Fruit fly (Drosophila melanogaster) whole organism, adult: Measurements from ENCODE around the gene CG31954.

Experiments
- CG11617 ChIP-seq: fragments of 200-800 bp; sonication (Bioruptor generic); optimal IDR thresholded peaks from 2 replicates; lab custom pipeline; 2017; ENCODE audit warnings: mild to moderate bottlenecking, missing biosample characterization, missing genetic modification reagents, missing genetic modification characterization
- CG12768 ChIP-seq: fragments of 200-800 bp; sonication (Bioruptor generic); optimal IDR thresholded peaks from 2 replicates; lab custom pipeline; 2017; ENCODE audit warnings: missing biosample characterization, missing genetic modification characterization, mild to moderate bottlenecking, moderate library complexity, missing genetic modification reagents
- CG14711 ChIP-seq: fragments of 200-800 bp; sonication (Bioruptor generic); optimal IDR thresholded peaks from 2 replicates; lab custom pipeline; 2018; ENCODE audit warnings: missing biosample characterization, mild to moderate bottlenecking, missing genetic modification characterization, moderate library complexity
- CG1620 ChIP-seq: fragments of 200-800 bp; sonication (Bioruptor generic); optimal IDR thresholded peaks from 2 replicates; lab custom pipeline; 2016; ENCODE audit warnings: missing biosample characterization, missing genetic modification characterization
- CG33017 ChIP-seq: fragments of 200-800 bp; sonication (Bioruptor generic); optimal IDR thresholded peaks from 2 replicates; lab custom pipeline; 2018; ENCODE audit warnings: missing biosample characterization, mild to moderate bottlenecking, missing genetic modification characterization, moderate library complexity
- CG5204 ChIP-seq: fragments of 200-800 bp; sonication (Bioruptor generic); optimal IDR thresholded peaks from 2 replicates; lab custom pipeline; 2016; ENCODE audit warnings: missing biosample characterization, missing genetic modification characterization
- CG7045 ChIP-seq: fragments of 200-800 bp; sonication (Bioruptor generic); optimal IDR thresholded peaks from 2 replicates; lab custom pipeline; 2017; ENCODE audit warnings: missing biosample characterization, mild to moderate bottlenecking, missing genetic modification characterization
- CG7101 ChIP-seq: fragments of 200-800 bp; sonication (Bioruptor generic); optimal IDR thresholded peaks from 2 replicates; lab custom pipeline; 2018; ENCODE audit warnings: missing biosample characterization, mild to moderate bottlenecking, missing genetic modification characterization, moderate library complexity
- Clk ChIP-seq: fragments of 200-800 bp; sonication (Bioruptor generic); optimal IDR thresholded peaks from 2 replicates; lab custom pipeline; 2017; ENCODE audit warnings: missing biosample characterization, missing genetic modification characterization
- Crg-1 ChIP-seq: fragments of 200-800 bp; sonication (Bioruptor generic); optimal IDR thresholded peaks from 2 replicates; lab custom pipeline; 2016; ENCODE audit warnings: missing biosample characterization, missing genetic modification characterization
- Hr96 ChIP-seq: fragments of 200-800 bp; sonication (Bioruptor generic); optimal IDR thresholded peaks from 2 replicates; lab custom pipeline; 2016; ENCODE audit warnings: missing biosample characterization, missing genetic modification characterization
- Mnt ChIP-seq: fragments of 200-800 bp; sonication (Bioruptor generic); optimal IDR thresholded peaks from 2 replicates; lab custom pipeline; 2016; ENCODE audit warnings: missing biosample characterization, mild to moderate bottlenecking, missing genetic modification characterization
- bab1 ChIP-seq: fragments of 200-800 bp; sonication (Bioruptor generic); optimal IDR thresholded peaks from 3 replicates; lab custom pipeline; 2019; ENCODE audit warnings: missing biosample characterization, mild to moderate bottlenecking, missing genetic modification characterization, moderate library complexity
- cic ChIP-seq: fragments of 200-800 bp; sonication (Bioruptor generic); optimal IDR thresholded peaks from 2 replicates; lab custom pipeline; 2017; ENCODE audit warnings: missing biosample characterization, mild to moderate bottlenecking, missing genetic modification characterization, moderate library complexity
- cnc ChIP-seq, 2 experiments: fragments of >200 bp; optimal IDR thresholded peaks; 2 replicates each; lab custom pipeline; 2017
- kay ChIP-seq: fragments of 200-800 bp; sonication (Bioruptor generic); peaks from one replicate; lab custom pipeline; 2016; ENCODE audit warnings: missing biosample characterization, missing genetic modification characterization, borderline replicate concordance
- ovo ChIP-seq: fragments of 200-800 bp; sonication (Bioruptor generic); optimal IDR thresholded peaks from 2 replicates; lab custom pipeline; 2016; ENCODE audit warnings: missing biosample characterization, missing genetic modification characterization
- pad ChIP-seq: fragments of 200-800 bp; sonication (Bioruptor generic); optimal IDR thresholded peaks from 3 replicates; lab custom pipeline; 2017; ENCODE audit warnings: missing biosample characterization, missing genetic modification characterization, mild to moderate bottlenecking, moderate library complexity, missing genetic modification reagents
- tj ChIP-seq: fragments of 200-800 bp; sonication (Bioruptor generic); optimal IDR thresholded peaks from 3 replicates; lab custom pipeline; 2017; ENCODE audit warnings: missing biosample characterization, mild to moderate bottlenecking, missing genetic modification characterization, moderate library complexity
- toe ChIP-seq: fragments of 200-800 bp; sonication (Bioruptor generic); optimal IDR thresholded peaks from 2 replicates; lab custom pipeline; 2016; ENCODE audit warnings: missing biosample characterization, missing genetic modification characterization

Gene CG31954

dm6 chr2L:3510002-3510401, at the start of gene CG31954:
CG31954 (minus strand) TSS chr2L:3510102.
- TF ChIP-seq CG5204 (GFP tag; lab: Kevin White, UChicago) (no peak), CG14711 (no peak), Clk (no peak), cnc (optimal IDR thresholded peaks at IDR 0.05; lab: Kevin White, UChicago) (no peak), kay (GFP tag; lab: Kevin White, UChicago) (no peak), CG11617 (GFP tag; lab: Kevin White, UChicago) (no peak), Hr96 (no peak), Mnt (GFP tag; lab: Kevin White, UChicago) (no peak), CG1620 (no peak), Crg-1 (GFP tag; lab: Kevin White, UChicago) (no peak), CG7101 (no peak), cic (no peak), bab1 (no peak), CG7045 (GFP tag; lab: Kevin White, UChicago) (no peak), tj (no peak), CG12768 (no peak), pad (GFP tag; lab: Kevin White, UChicago) (no peak), ovo (no peak), CG33017 (tag; lab: Kevin White, UChicago) (no peak), toe (no peak)

DNA sequence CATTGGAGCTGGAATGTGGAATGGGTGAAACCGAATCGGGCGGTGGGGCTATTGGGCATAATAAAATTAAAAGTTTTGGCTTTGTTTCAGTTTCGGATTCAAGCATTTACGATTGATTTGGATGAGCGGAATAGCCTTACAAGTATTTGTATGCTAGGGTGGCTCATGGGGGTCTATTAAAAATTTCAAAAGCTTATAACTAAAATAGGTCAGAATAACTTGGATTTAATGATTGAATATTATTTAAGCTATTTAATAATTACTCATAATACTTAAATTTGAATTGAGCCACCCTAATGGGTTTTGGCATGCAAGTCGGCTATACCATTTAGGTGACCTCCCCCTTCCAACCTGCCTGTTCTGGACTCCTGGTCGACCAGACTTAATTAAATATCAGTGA, 49.7 kb upstream of the CG31954 start:
- no peak for TF ChIP-seq CG12768
- TF ChIP-seq cnc (optimal IDR thresholded peaks at IDR 0.05; lab: Kevin White, UChicago), result no peak
- no peak for TF ChIP-seq Crg-1 (GFP tag; lab: Kevin White, UChicago)
- no peak for TF ChIP-seq Hr96
- no peak for TF ChIP-seq bab1
- TF ChIP-seq pad (GFP tag; lab: Kevin White, UChicago), result no peak
- no peak for TF ChIP-seq toe
- no peak for TF ChIP-seq Clk

dm6 chr2L:3558299-3558698, 48.4 kb upstream of the CG31954 start:
- TF ChIP-seq CG12768, result no peak
- TF ChIP-seq ovo, result no peak
- TF ChIP-seq CG33017 (tag; lab: Kevin White, UChicago), result no peak
- no peak for TF ChIP-seq CG7101
- TF ChIP-seq pad (GFP tag; lab: Kevin White, UChicago), result no peak
- no peak for TF ChIP-seq toe
- TF ChIP-seq Clk, result no peak
- TF ChIP-seq Hr96, result no peak
- no peak for TF ChIP-seq CG11617 (GFP tag; lab: Kevin White, UChicago)
- no peak for TF ChIP-seq kay (GFP tag; lab: Kevin White, UChicago)
- TF ChIP-seq cnc (optimal IDR thresholded peaks at IDR 0.05; lab: Kevin White, UChicago), result no peak
- no peak for TF ChIP-seq Mnt (GFP tag; lab: Kevin White, UChicago)
- TF ChIP-seq CG5204 (GFP tag; lab: Kevin White, UChicago), result no peak

DNA sequence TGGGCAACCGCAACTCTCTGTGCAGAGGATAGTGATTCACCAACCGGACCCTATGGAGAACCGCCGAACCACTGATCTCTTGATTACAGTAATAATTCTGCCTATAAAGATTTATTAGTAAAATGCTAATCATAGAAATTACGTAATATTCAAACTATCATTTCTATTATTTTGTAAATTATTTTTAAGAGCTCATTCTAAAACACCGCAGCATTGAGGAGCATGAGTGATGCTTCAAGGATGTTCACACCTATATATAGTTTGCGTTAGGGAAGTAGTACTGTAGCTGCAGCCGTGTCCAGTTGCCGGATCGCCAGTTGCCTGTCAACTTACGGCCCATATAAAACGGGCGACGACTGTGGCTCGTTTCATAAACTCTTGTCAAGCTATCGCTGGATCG, 47.6 kb upstream of the CG31954 start:
- TF ChIP-seq CG5204 (GFP tag; lab: Kevin White, UChicago), result peak; percentile 11
- TF ChIP-seq CG7045 (GFP tag; lab: Kevin White, UChicago), result no peak
- TF ChIP-seq CG1620, result no peak
- no peak for TF ChIP-seq CG12768
- no peak for TF ChIP-seq ovo
- TF ChIP-seq cic, result no peak
- TF ChIP-seq bab1, result no peak
- no peak for TF ChIP-seq Crg-1 (GFP tag; lab: Kevin White, UChicago)

- TF ChIP-seq CG1620 (no peak), CG5204 (GFP tag; lab: Kevin White, UChicago) (no peak), CG14711 (no peak), Crg-1 (GFP tag; lab: Kevin White, UChicago) (no peak), CG7101 (no peak), Mnt (GFP tag; lab: Kevin White, UChicago) (no peak), Hr96 (no peak), CG7045 (GFP tag; lab: Kevin White, UChicago) (no peak), cnc (optimal IDR thresholded peaks at IDR 0.05; lab: Kevin White, UChicago) (no peak), cic (no peak), CG12768 (no peak), kay (GFP tag; lab: Kevin White, UChicago) (no peak), pad (GFP tag; lab: Kevin White, UChicago) (no peak), CG33017 (tag; lab: Kevin White, UChicago) (no peak)
Measured at dm6 chr2L:3556937-3557336, 47.0 kb upstream of the CG31954 start.

DNA sequence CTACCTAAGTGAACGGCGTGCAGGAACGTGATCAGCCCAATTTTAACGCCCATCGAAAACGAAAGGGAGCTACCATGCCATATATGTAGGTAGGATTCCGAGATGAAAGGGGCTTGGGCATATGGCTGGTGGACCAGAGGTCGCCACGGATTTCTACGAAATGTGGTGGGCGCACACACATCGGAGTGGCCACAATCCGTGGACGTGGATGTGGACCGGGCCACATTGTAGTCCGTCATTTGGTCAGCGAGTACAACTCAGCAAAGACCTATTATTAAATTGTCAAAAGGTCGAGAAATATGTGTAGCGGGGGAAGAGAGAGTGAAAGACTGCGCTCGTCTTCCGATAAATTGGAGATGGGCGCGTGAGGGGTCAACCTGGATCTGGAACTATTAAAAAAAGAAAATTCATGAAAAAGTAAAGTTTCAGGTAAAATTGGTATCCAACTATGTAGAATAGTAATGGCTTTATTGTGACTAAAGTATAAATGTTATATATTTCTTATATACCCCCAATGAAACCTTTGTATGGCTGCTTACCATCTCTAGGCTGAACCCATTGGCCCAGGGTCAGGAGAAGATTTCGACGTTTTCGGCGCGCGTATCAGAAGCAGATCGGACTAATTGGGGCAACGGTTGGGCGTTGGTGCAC, 45.6 kb upstream of the CG31954 start:
- TF ChIP-seq ovo (no peak), CG33017 (tag; lab: Kevin White, UChicago) (no peak), kay (GFP tag; lab: Kevin White, UChicago) (no peak)

dm6 chr2L:3553902-3554301, 44.0 kb upstream of the CG31954 start:
- no peak for TF ChIP-seq pad (GFP tag; lab: Kevin White, UChicago)
- TF ChIP-seq CG12768, result no peak
- no peak for TF ChIP-seq bab1
- TF ChIP-seq kay (GFP tag; lab: Kevin White, UChicago), result no peak
- no peak for TF ChIP-seq tj
- TF ChIP-seq CG33017 (tag; lab: Kevin White, UChicago), result no peak
- TF ChIP-seq CG7045 (GFP tag; lab: Kevin White, UChicago), result no peak
- no peak for TF ChIP-seq toe
- no peak for TF ChIP-seq CG7101
- TF ChIP-seq Mnt (GFP tag; lab: Kevin White, UChicago), result no peak
- no peak for TF ChIP-seq CG11617 (GFP tag; lab: Kevin White, UChicago)
- no peak for TF ChIP-seq CG5204 (GFP tag; lab: Kevin White, UChicago)
- TF ChIP-seq Clk, result no peak
